Fruit fly (Drosophila melanogaster): ENCODE data around the gene Coprox.

The Coprox gene

DNA sequence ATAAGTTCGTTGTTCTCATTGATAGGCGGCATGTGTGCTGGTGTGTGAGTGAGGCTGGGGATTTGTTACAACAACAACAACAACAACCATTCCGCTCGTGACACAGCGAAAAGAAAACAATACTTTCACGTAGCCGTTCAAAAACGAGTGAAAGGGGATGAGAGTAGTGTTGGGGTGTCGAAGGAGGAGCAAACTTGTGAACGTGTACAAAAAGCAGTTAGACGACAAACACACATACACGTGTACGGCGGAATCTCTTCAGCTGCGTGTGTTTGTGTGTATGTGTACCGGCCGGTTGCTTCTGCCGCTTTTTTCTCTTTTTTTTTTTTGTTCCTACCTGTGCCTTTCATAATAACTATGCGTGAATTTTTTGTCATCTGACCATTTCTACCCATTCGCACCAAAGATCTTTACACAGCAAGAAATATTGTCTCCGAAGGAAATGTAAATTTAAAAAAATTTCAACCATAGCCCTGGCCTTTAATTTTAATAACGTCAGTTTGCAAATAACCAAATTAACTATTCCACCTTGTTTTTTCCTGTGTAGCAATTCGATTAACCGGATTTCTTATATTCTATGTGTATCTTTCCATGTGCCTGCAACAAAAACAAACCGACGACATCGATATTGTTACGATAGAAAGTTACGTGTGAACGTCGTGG, 42.0 kb upstream of the Coprox start:
- TF ChIP-seq CG18619 (GFP tag; optimal IDR thresholded peaks at IDR 0.05), result peak; percentile 50
- no peak for TF ChIP-seq lov (optimal IDR thresholded peaks at IDR 0.05)
- TF ChIP-seq lov (GFP tag; IDR thresholded peaks at IDR 0.05), result peak; percentile 69; the same call in 1 of the 3 replicates
- no peak for TF ChIP-seq mld (GFP tag; IDR thresholded peaks at IDR 0.05; ENCODE audit: partially characterized antibody)
- TF ChIP-seq Antp (GFP tag; optimal IDR thresholded peaks at IDR 0.05), result peak; percentile 58
- TF ChIP-seq CG7271 (tag; optimal IDR thresholded peaks at IDR 0.05), result peak; percentile 1
- no peak for TF ChIP-seq Kr (GFP tag; optimal IDR thresholded peaks at IDR 0.05)
- peak; percentile 30 for TF ChIP-seq CG6654 (GFP tag; optimal IDR thresholded peaks at IDR 0.05)
- no peak for TF ChIP-seq Hey (tag; optimal IDR thresholded peaks at IDR 0.05)
- no peak; the same call in none of the 2 replicates for TF ChIP-seq CG1024 (GFP tag; IDR thresholded peaks at IDR 0.05)
- no peak for TF ChIP-seq z (GFP tag; IDR thresholded peaks at IDR 0.05)
- TF ChIP-seq zf30C (GFP tag; optimal IDR thresholded peaks at IDR 0.05), result peak; percentile 89
- TF ChIP-seq CG3065 (GFP tag; optimal IDR thresholded peaks at IDR 0.05), result no peak
- TF ChIP-seq dmrt99B (tag; optimal IDR thresholded peaks at IDR 0.05), result no peak
- TF ChIP-seq gsb-n (tag; optimal IDR thresholded peaks at IDR 0.05), result peak; percentile 63
- peak; percentile 78 for TF ChIP-seq Asciz (GFP tag; optimal IDR thresholded peaks at IDR 0.05)
- TF ChIP-seq CG15011 (GFP tag; optimal IDR thresholded peaks at IDR 0.05), result no peak
- no peak for TF ChIP-seq CG7745 (tag; optimal IDR thresholded peaks at IDR 0.05)
- TF ChIP-seq Ravus (GFP tag; IDR thresholded peaks at IDR 0.05), result peak; percentile 5
- TF ChIP-seq CG7556 (GFP tag; optimal IDR thresholded peaks at IDR 0.05), result peak; percentile 35
- peak; percentile 13 for TF ChIP-seq odd (GFP tag; optimal IDR thresholded peaks at IDR 0.05)
- TF ChIP-seq CG16813 (GFP tag; IDR thresholded peaks at IDR 0.05; ENCODE audit: partially characterized antibody), result no peak
- no peak for TF ChIP-seq tio (GFP tag; optimal IDR thresholded peaks at IDR 0.05)
- TF ChIP-seq CG9727 (GFP tag; optimal IDR thresholded peaks at IDR 0.05), result peak; percentile 71
- peak; percentile 8 for TF ChIP-seq gcm2 (GFP tag; optimal IDR thresholded peaks at IDR 0.05)
- peak; percentile 62 for TF ChIP-seq nmo (GFP tag; optimal IDR thresholded peaks at IDR 0.05)
- peak; percentile 8 for TF ChIP-seq Usf (GFP tag; optimal IDR thresholded peaks at IDR 0.05)
- no peak for TF ChIP-seq toy (GFP tag; IDR thresholded peaks at IDR 0.05)
- TF ChIP-seq CG15696 (tag; optimal IDR thresholded peaks at IDR 0.05), result peak; percentile 38
- TF ChIP-seq CG10979 (tag; optimal IDR thresholded peaks at IDR 0.05), result peak; percentile 78
- peak; percentile 58 for TF ChIP-seq CG8290 (GFP tag; optimal IDR thresholded peaks at IDR 0.05)
- TF ChIP-seq CG8290 (tag; optimal IDR thresholded peaks at IDR 0.05), result no peak
- peak; percentile 45 for TF ChIP-seq Spps (tag; optimal IDR thresholded peaks at IDR 0.05)
- TF ChIP-seq CG33557 (GFP tag; optimal IDR thresholded peaks at IDR 0.05), result no peak
- TF ChIP-seq sna (GFP tag; IDR thresholded peaks at IDR 0.05; ENCODE audit: partially characterized antibody), result no peak
- TF ChIP-seq CG15514 (GFP tag; optimal IDR thresholded peaks at IDR 0.05), result peak; percentile 24
- no peak for TF ChIP-seq bigmax (GFP tag; optimal IDR thresholded peaks at IDR 0.05)
- TF ChIP-seq CG3847 (GFP tag; IDR thresholded peaks at IDR 0.05), result no peak
- peak; percentile 33 for TF ChIP-seq CG2116 (GFP tag; optimal IDR thresholded peaks at IDR 0.05)
- no peak for TF ChIP-seq CG2678 (tag; optimal IDR thresholded peaks at IDR 0.05)
- TF ChIP-seq Lim3 (GFP tag; IDR thresholded peaks at IDR 0.05), result no peak
- TF ChIP-seq H2.0 (GFP tag; IDR thresholded peaks at IDR 0.05), result no peak
- TF ChIP-seq Adf1 (GFP tag; IDR thresholded peaks at IDR 0.05), result peak; percentile 33; the same call in 1 of the 2 replicates
- no peak for TF ChIP-seq CG31388 (GFP tag; optimal IDR thresholded peaks at IDR 0.05)
- TF ChIP-seq CG8924 (tag; optimal IDR thresholded peaks at IDR 0.05), result peak; percentile 70
- no peak for TF ChIP-seq Vsx1 (GFP tag; optimal IDR thresholded peaks at IDR 0.05)
- no peak for TF ChIP-seq yki (optimal IDR thresholded peaks at IDR 0.05)
- TF ChIP-seq chm (GFP tag; IDR thresholded peaks at IDR 0.05), result no peak
- TF ChIP-seq pan (optimal IDR thresholded peaks at IDR 0.05), result no peak
- TF ChIP-seq pan (GFP tag; optimal IDR thresholded peaks at IDR 0.05 in 1 of 2, IDR thresholded peaks at IDR 0.05 in 1 of 2), result no peak
- TF ChIP-seq NC2α (GFP tag; optimal IDR thresholded peaks at IDR 0.05), result peak; percentile 7
